Fruit fly (Drosophila melanogaster): Measurements from ENCODE around the gene yellow-g.

Gene yellow-g

dm6 chr3L:2265692-2266444 is 6.7 kb downstream of the yellow-g start, which contains the start of the genes ecd and CG13806:
Gene ecd, minus strand, starts transcription at chr3L:2265857.
Gene CG13806, plus strand, starts transcription at chr3L:2266394.
- TF ChIP-seq Sox15 (GFP tag; optimal IDR thresholded peaks at IDR 0.05) (no peak), Hr38 (GFP tag; optimal IDR thresholded peaks at IDR 0.05) (no peak), CG8319 (GFP tag; optimal IDR thresholded peaks at IDR 0.05) (no peak), salr (GFP tag; optimal IDR thresholded peaks at IDR 0.05) (no peak), spab (GFP tag; optimal IDR thresholded peaks at IDR 0.05) (no peak), CG10669 (GFP tag; optimal IDR thresholded peaks at IDR 0.05) (no peak), CG3919 (GFP tag; optimal IDR thresholded peaks at IDR 0.05) (no peak), CG6276 (GFP tag; optimal IDR thresholded peaks at IDR 0.05) (no peak), Eip78C (GFP tag) (no peak), achi (GFP tag; optimal IDR thresholded peaks at IDR 0.05) (no peak), CG32006 (GFP tag; optimal IDR thresholded peaks at IDR 0.05) (no peak), Eip93F (GFP tag; optimal IDR thresholded peaks at IDR 0.05) (no peak), Lpt (GFP tag; optimal IDR thresholded peaks at IDR 0.05) (no peak), lz (GFP tag; optimal IDR thresholded peaks at IDR 0.05) (peak; percentile 30), Sox102F (GFP tag; optimal IDR thresholded peaks at IDR 0.05) (no peak), CG6808 (GFP tag; optimal IDR thresholded peaks at IDR 0.05) (no peak), CG11762 (GFP tag; optimal IDR thresholded peaks at IDR 0.05; ENCODE audit: insufficient read depth) (no peak), fd85E (GFP tag; optimal IDR thresholded peaks at IDR 0.05) (no peak), CG6792 (GFP tag; optimal IDR thresholded peaks at IDR 0.05) (no peak), Ets21C (GFP tag; optimal IDR thresholded peaks at IDR 0.05) (no peak), CG8632 (GFP tag; optimal IDR thresholded peaks at IDR 0.05) (no peak), svp (GFP tag) (peak; percentile 26), dac (GFP tag; optimal IDR thresholded peaks at IDR 0.05) (no peak), CG16779 (tag; optimal IDR thresholded peaks at IDR 0.05) (no peak), CG7368 (GFP tag; optimal IDR thresholded peaks at IDR 0.05) (no peak), ss (GFP tag; optimal IDR thresholded peaks at IDR 0.05) (no peak), CG9139 (GFP tag; optimal IDR thresholded peaks at IDR 0.05) (no peak), pdm3 (GFP tag; optimal IDR thresholded peaks at IDR 0.05) (no peak), Hr4 (GFP tag; optimal IDR thresholded peaks at IDR 0.05) (no peak), CG15336 (GFP tag; IDR thresholded peaks at IDR 0.05) (no peak), Ets96B (tag; optimal IDR thresholded peaks at IDR 0.05) (no peak), Eip75B (GFP tag; optimal IDR thresholded peaks at IDR 0.05) (no peak), fd59A (GFP tag; optimal IDR thresholded peaks at IDR 0.05) (no peak), topi (GFP tag; optimal IDR thresholded peaks at IDR 0.05) (no peak), Met (GFP tag; optimal IDR thresholded peaks at IDR 0.05) (no peak), Smox (GFP tag; optimal IDR thresholded peaks at IDR 0.05) (no peak), Hr39 (GFP tag; optimal IDR thresholded peaks at IDR 0.05) (peak; percentile 25), CG3032 (tag; optimal IDR thresholded peaks at IDR 0.05) (no peak), CG11902 (GFP tag; optimal IDR thresholded peaks at IDR 0.05) (no peak), dsx (GFP tag; optimal IDR thresholded peaks at IDR 0.05; ENCODE audit: poor library complexity, severe bottlenecking) (no peak), Gug (GFP tag; IDR thresholded peaks at IDR 0.05) (no peak), net (GFP tag; optimal IDR thresholded peaks at IDR 0.05) (no peak), acj6 (GFP tag; optimal IDR thresholded peaks at IDR 0.05) (no peak), Blimp-1 (GFP tag; optimal IDR thresholded peaks at IDR 0.05) (no peak), cyc (GFP tag; optimal IDR thresholded peaks at IDR 0.05) (peak; percentile 2), CG10631 (GFP tag; optimal IDR thresholded peaks at IDR 0.05) (no peak), esn (GFP tag; optimal IDR thresholded peaks at IDR 0.05) (peak; percentile 15), CG6854 (GFP tag; optimal IDR thresholded peaks at IDR 0.05) (no peak), CG8119 (GFP tag; IDR thresholded peaks at IDR 0.05) (no peak), fkh (GFP tag; optimal IDR thresholded peaks at IDR 0.05) (peak; percentile 67), Sox14 (GFP tag; optimal IDR thresholded peaks at IDR 0.05) (peak; percentile 87)

All from whole organism, prepupa.